Fruit fly (Drosophila melanogaster) whole organism, wandering third instar larva: ENCODE results near the gene CG13313.

Experiments
- GATAd ChIP-seq: sonication (Bioruptor generic); optimal IDR thresholded peaks from 2 replicates; lab custom pipeline; 2016; ENCODE audit warnings: missing biosample characterization, missing genetic modification characterization
- Jra ChIP-seq: sonication (Bioruptor generic); optimal IDR thresholded peaks from 2 replicates; lab custom pipeline; 2016; ENCODE audit warnings: missing biosample characterization, missing genetic modification characterization
- Mio ChIP-seq: sonication (Bioruptor generic); optimal IDR thresholded peaks from 2 replicates; lab custom pipeline; 2016; ENCODE audit warnings: missing biosample characterization, missing genetic modification characterization
- Sp1 ChIP-seq: fragments of 200-800 bp; sonication (Bioruptor generic); optimal IDR thresholded peaks from 3 replicates; lab custom pipeline; 2019; ENCODE audit warnings: missing biosample characterization, mild to moderate bottlenecking, missing genetic modification characterization, moderate library complexity
- br ChIP-seq: fragments of 200-800 bp; sonication (Bioruptor generic); optimal IDR thresholded peaks from 2 replicates; lab custom pipeline; 2016; ENCODE audit warnings: missing biosample characterization, missing genetic modification characterization
- dsf ChIP-seq: sonication (Bioruptor generic); optimal IDR thresholded peaks from 2 replicates; lab custom pipeline; 2016; ENCODE audit warnings: missing biosample characterization, missing genetic modification characterization, borderline replicate concordance
- foxo ChIP-seq, 2 experiments: fragments of 200-800 bp; sonication (Bioruptor generic); optimal IDR thresholded peaks; 2 replicates in 1 of 2; 3 replicates in 1 of 2; lab custom pipeline; 2016 to 2017; ENCODE audit warnings: missing biosample characterization in 2 of 2, missing genetic modification characterization in 2 of 2
- h ChIP-seq: fragments of 200-800 bp; sonication (Bioruptor generic); optimal IDR thresholded peaks from 3 replicates; lab custom pipeline; 2016; ENCODE audit warnings: missing biosample characterization, mild to moderate bottlenecking, missing genetic modification characterization
- pan ChIP-seq: fragments of >200 bp; optimal IDR thresholded peaks from 2 replicates; lab custom pipeline; 2017

DNA sequence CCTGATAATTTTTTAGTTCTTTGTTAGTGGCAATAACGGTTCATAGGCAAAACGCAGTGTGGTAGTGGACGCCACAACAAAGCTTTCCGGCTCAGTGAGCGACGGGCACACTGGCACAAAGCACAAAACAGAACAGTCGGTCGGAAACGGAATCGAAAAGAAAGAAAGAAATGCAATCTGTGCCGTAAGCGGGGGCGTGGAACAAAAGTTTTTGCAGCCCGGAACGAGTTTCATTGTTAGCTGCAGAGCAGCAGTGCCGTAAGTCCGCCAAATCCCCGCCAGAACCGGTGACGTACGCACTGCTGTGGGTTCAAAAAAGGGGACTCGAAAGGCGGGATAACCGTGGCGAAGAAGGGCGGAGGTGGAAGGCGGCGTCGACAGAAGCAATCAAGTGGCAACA is 9.8 kb downstream of the CG13313 start, which contains the start of gene CG5026:
- no peak for TF ChIP-seq dsf (GFP tag; lab: Kevin White, UChicago)
- no peak for TF ChIP-seq h (GFP tag; lab: Kevin White, UChicago)
- TF ChIP-seq foxo (GFP tag; optimal IDR thresholded peaks at IDR 0.05; lab: Kevin White, UChicago): no peak
- no peak for TF ChIP-seq br (GFP tag; lab: Kevin White, UChicago)
- no peak for TF ChIP-seq pan (lab: Kevin White, UChicago)
- TF ChIP-seq GATAd (GFP tag; lab: Kevin White, UChicago): no peak
- no peak for TF ChIP-seq Mio (GFP tag; lab: Kevin White, UChicago)
- no peak for TF ChIP-seq Jra (GFP tag; lab: Kevin White, UChicago)
- no peak for TF ChIP-seq Sp1 (GFP tag; lab: Kevin White, UChicago)
